Fruit fly (Drosophila melanogaster): ENCODE measurements around the gene CG42750.

DNA sequence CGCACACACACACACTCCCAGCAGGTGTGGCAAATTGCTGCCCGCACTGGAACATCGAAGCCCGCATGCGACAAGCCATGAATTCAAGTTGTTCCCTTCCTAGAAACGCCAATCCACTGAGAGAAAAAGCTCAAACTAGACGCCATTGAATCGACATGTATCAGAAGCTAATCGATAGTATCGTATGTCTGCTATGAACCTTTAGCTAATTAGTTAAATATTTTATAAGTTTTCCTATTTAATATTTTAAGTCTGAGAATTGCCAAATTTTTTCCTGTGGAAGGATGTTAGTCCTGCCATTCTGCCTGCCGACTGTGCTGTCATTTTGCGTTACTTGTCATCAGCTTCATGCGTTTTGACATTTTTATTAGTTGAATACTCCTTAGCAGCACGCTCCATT lies 7.8 kb downstream of the CG42750 start:
- TF ChIP-seq pan (optimal IDR thresholded peaks at IDR 0.05): no peak
- TF ChIP-seq EcR (GFP tag; optimal IDR thresholded peaks at IDR 0.05): no peak
- no peak for TF ChIP-seq usp (GFP tag; optimal IDR thresholded peaks at IDR 0.05)
- no peak for TF ChIP-seq Dll (optimal IDR thresholded peaks at IDR 0.05)
- no peak for TF ChIP-seq psq (optimal IDR thresholded peaks at IDR 0.05)
